Worm (Caenorhabditis elegans): Measurements from ENCODE around the gene T25C12.3.

The T25C12.3 gene

DNA sequence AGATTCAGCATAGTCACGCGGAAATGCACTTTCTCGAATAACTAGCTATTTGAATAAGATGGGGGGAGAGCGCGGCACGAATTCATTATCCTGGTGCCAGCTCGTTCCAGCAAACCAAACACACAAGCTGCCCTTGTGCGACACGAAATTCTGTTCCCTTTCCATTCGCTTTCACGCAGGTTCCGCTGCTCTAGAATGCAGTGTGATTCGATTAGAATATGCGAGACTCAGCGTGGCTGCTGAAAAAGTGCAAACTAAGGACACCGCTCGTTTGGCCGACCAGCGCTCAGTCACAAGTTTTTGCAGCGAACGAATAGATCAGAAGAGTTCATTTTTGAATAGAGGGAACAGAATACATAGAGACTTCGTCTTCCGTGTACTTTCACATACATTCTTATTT, 17.7 kb downstream of the T25C12.3 start:
- TF ChIP-seq lin-39 (tag; optimal IDR thresholded peaks at IDR 0.05) (peak; percentile 50), daf-12 (tag; optimal IDR thresholded peaks at IDR 0.05) (peak; percentile 58), fkh-10 (GFP tag; optimal IDR thresholded peaks at IDR 0.05) (no peak), ama-1 (optimal IDR thresholded peaks at IDR 0.05) (peak; percentile 10), mdl-1 (tag; optimal IDR thresholded peaks at IDR 0.05) (no peak), R02D3.7 (tag; optimal IDR thresholded peaks at IDR 0.05) (no peak), nhr-12 (tag; optimal IDR thresholded peaks at IDR 0.05) (no peak), nhr-11 (tag; optimal IDR thresholded peaks at IDR 0.05) (no peak), nhr-43 (tag; optimal IDR thresholded peaks at IDR 0.05; ENCODE audit: poor library complexity, severe bottlenecking) (no peak), tbx-2 (tag; optimal IDR thresholded peaks at IDR 0.05) (no peak), elt-1 (tag; optimal IDR thresholded peaks at IDR 0.05) (no peak), unc-39 (tag; optimal IDR thresholded peaks at IDR 0.05) (no peak), pqm-1 (tag; optimal IDR thresholded peaks at IDR 0.05) (peak; percentile 32), sea-2 (GFP tag; optimal IDR thresholded peaks at IDR 0.05) (no peak), nfya-1 (tag; optimal IDR thresholded peaks at IDR 0.05; ENCODE audit: insufficient read depth) (peak; percentile 46), pha-4 (tag; optimal IDR thresholded peaks at IDR 0.05) (no peak), hmg-11 (tag; optimal IDR thresholded peaks at IDR 0.05) (peak; percentile 12)

- TF ChIP-seq elt-2 (tag; optimal IDR thresholded peaks at IDR 0.05) (peak; percentile 18), ceh-9 (tag; optimal IDR thresholded peaks at IDR 0.05) (no peak), pha-4 (tag; optimal IDR thresholded peaks at IDR 0.05) (peak; percentile 29)
These were observed 18.0 kb downstream of the T25C12.3 start for ce11 chrX:11481825-11482093.

DNA sequence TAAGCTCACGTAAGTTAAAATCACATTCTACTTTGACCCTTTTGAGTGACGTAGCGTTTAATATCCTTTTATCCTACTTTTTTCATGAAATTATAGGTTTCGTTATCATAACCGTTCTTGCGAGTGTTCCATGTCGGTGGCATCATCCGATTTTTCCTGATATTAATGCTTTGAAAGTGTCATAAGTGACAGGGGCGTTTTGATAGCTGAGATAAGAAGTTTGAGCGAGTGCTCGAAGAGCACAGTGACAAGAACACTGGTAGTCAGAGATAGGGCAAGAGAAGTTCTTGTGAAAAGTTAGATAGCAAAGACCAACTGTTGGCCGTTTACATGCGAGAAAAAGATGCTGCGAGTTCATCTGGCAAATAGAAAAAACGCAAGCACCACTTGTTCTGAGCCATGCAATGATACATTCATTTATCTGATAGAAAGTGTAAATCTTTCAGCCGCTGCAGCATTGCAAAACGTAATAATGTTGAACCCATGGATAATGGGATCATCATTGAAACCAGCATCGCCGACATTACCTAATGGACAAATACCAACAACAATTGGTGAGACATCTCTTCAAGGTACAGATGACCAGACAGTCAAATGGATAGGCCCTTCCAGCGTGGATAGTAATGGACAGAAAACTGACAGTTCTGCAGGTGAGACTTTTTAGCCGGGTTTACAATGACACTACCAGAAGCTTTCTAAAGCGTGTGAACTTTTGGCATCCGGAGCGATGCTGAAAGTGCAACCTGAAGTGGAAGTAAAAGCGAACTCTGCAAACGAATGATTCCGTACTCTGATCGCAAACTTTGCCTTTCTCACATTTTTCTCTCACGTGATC, 18.6 kb downstream of the T25C12.3 start:
- TF ChIP-seq jun-1 (tag; optimal IDR thresholded peaks at IDR 0.05) (peak; percentile 41), R02D3.7 (tag; optimal IDR thresholded peaks at IDR 0.05) (peak; percentile 3), elt-2 (tag; optimal IDR thresholded peaks at IDR 0.05) (peak; percentile 97), elt-3 (tag; optimal IDR thresholded peaks at IDR 0.05) (peak in 1 of 3 experiments; percentile 1), fkh-10 (GFP tag; optimal IDR thresholded peaks at IDR 0.05) (no peak), pha-4 (tag; optimal IDR thresholded peaks at IDR 0.05) (peak; percentile 2), nhr-43 (tag; optimal IDR thresholded peaks at IDR 0.05; ENCODE audit: poor library complexity, severe bottlenecking) (peak; percentile 9), ama-1 (optimal IDR thresholded peaks at IDR 0.05) (peak; percentile 24), pqm-1 (tag; optimal IDR thresholded peaks at IDR 0.05) (peak; percentile 76), nfya-1 (tag; optimal IDR thresholded peaks at IDR 0.05; ENCODE audit: insufficient read depth) (no peak)

- peak; percentile 21 for TF ChIP-seq nfya-1 (tag; optimal IDR thresholded peaks at IDR 0.05; ENCODE audit: insufficient read depth)
- peak; percentile 5 for TF ChIP-seq hmg-11 (tag; optimal IDR thresholded peaks at IDR 0.05)
- TF ChIP-seq nhr-28 (tag; optimal IDR thresholded peaks at IDR 0.05) = no peak
- TF ChIP-seq elt-2 (tag; optimal IDR thresholded peaks at IDR 0.05) = peak; percentile 38
- TF ChIP-seq ama-1 (optimal IDR thresholded peaks at IDR 0.05) = peak; percentile 77
These were observed 19.8 kb downstream of the T25C12.3 start for ce11 chrX:11480032-11480431.

DNA sequence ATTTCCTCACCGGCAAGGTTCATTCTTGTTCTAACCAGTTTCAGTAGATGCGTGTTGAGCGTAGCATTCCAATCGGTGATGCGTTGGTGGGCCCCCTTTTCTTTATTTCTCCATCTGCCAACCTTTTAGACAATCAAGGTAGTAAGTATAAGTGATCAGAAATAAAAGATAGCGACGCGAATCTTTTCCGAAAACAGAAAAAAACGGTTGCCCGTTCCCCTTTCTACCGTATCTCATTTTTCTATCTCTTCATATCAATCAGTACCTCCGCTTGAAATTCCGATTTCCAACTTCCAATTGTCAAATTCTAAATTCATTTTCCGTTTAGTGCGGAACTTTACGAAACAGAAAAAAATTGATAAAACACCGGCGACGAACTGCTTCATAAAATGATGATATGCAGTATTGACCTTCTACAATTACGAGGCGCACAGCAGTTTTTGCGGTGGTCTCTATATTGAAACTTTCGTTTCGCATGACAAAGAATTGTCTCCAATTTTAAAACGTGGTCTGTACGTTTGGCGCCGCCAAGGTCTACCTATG, 20.4 kb downstream of the T25C12.3 start:
- no peak for TF ChIP-seq ceh-28 (tag; optimal IDR thresholded peaks at IDR 0.05)
- peak; percentile 47 for TF ChIP-seq elt-2 (tag; optimal IDR thresholded peaks at IDR 0.05)
- TF ChIP-seq R02D3.7 (tag; optimal IDR thresholded peaks at IDR 0.05) = no peak

ce11 chrX:11478758-11479157, 21.0 kb downstream of the T25C12.3 start:
- TF ChIP-seq aly-2 (tag; optimal IDR thresholded peaks at IDR 0.05) (no peak), unc-62 (GFP tag; optimal IDR thresholded peaks at IDR 0.05) (peak; percentile 49), jun-1 (tag; optimal IDR thresholded peaks at IDR 0.05) (no peak), R02D3.7 (tag; optimal IDR thresholded peaks at IDR 0.05) (no peak), unc-39 (tag; optimal IDR thresholded peaks at IDR 0.05) (no peak), tbx-2 (tag; optimal IDR thresholded peaks at IDR 0.05) (peak; percentile 32), mml-1 (tag; optimal IDR thresholded peaks at IDR 0.05) (no peak), hmg-11 (tag; optimal IDR thresholded peaks at IDR 0.05) (no peak), pha-4 (tag; optimal IDR thresholded peaks at IDR 0.05) (peak; percentile 56), ceh-9 (tag; optimal IDR thresholded peaks at IDR 0.05) (no peak), lin-39 (tag; optimal IDR thresholded peaks at IDR 0.05) (peak; percentile 34), ZK546.5 (tag; optimal IDR thresholded peaks at IDR 0.05) (no peak), fos-1 (tag; optimal IDR thresholded peaks at IDR 0.05) (no peak), nhr-25 (tag; optimal IDR thresholded peaks at IDR 0.05) (peak; percentile 93), nhr-76 (tag; optimal IDR thresholded peaks at IDR 0.05) (no peak), elt-3 (tag; optimal IDR thresholded peaks at IDR 0.05) (no peak), eor-1 (tag; optimal IDR thresholded peaks at IDR 0.05) (no peak), elt-1 (tag; optimal IDR thresholded peaks at IDR 0.05) (no peak), daf-12 (tag; optimal IDR thresholded peaks at IDR 0.05) (peak; percentile 77), nhr-237 (tag; optimal IDR thresholded peaks at IDR 0.05) (no peak), pqm-1 (tag; optimal IDR thresholded peaks at IDR 0.05) (no peak), mdl-1 (tag; optimal IDR thresholded peaks at IDR 0.05) (no peak), ceh-82 (tag; optimal IDR thresholded peaks at IDR 0.05) (no peak), nhr-11 (tag; optimal IDR thresholded peaks at IDR 0.05) (no peak), zag-1 (tag; optimal IDR thresholded peaks at IDR 0.05) (no peak), fkh-2 (tag; optimal IDR thresholded peaks at IDR 0.05) (no peak), nhr-12 (tag; optimal IDR thresholded peaks at IDR 0.05) (no peak), nhr-23 (tag; optimal IDR thresholded peaks at IDR 0.05) (no peak), ceh-16 (tag; optimal IDR thresholded peaks at IDR 0.05) (no peak), ztf-11 (tag; optimal IDR thresholded peaks at IDR 0.05) (no peak)
